Comparison of ENCODE assay signal across 2 worm cellular contexts in the genomic region with DNA sequence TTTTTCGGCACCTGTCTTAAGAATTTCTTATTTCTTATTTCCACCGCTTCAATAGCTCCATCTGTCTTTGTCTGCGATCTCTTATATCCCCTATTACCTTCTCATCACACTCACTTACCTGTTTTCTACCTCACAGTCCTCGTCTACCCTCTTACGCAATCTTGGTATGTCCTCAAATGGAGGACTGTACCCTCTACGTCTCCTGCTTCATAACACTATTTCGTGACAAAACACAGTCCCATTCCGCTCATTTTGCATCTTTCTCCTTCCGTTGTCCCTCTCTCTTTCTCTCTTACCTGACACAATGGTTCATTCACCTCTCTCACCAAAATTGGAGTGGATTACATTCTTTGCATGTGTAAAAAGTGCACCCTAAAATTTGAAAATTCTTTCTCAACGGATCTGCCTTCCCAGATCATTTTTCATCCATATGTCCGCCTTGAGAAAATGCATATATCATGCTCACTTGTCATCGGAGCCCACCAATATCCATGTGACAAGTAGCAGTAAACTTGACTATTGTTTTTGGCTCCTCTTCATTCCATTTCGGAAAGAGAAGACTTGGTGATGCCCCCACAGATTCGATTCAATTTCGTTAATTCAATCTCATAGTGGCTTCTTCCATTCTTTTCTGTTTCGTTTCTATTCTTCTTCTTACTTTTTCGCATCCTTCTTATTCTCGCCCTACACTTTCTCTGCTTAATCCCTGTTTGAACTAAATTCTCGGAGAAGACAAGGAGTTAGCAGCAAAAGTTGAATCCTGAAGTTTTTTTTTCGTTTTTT.
A peak's percentile ranks its signal among the peaks of the same experiment; 100 is the strongest.
TF ChIP-seq lines count a peak whose summit lies in the region.

No protein-coding gene starts in this region.

TF ChIP-seq in whole organism, L1 larva, 84 proteins besides CTCF, POLR2A, EP300 and RAD21 (continued from another document):
- TF ChIP-seq nhr-19 (GFP tag; conservative IDR thresholded peaks at IDR 0.05; lab: Robert Waterston, UW) (no peak), C34B4.2 (tag; optimal IDR thresholded peaks at IDR 0.05; lab: Kevin White, UChicago) (no peak), mdl-1 (tag; optimal IDR thresholded peaks at IDR 0.05; lab: Kevin White, UChicago) (no peak), pag-3 (tag; optimal IDR thresholded peaks at IDR 0.05; lab: Kevin White, UChicago; ENCODE audit: borderline replicate concordance, insufficient read depth) (no peak), ceh-90 (tag; optimal IDR thresholded peaks at IDR 0.05; lab: Kevin White, UChicago) (no peak), nhr-20 (tag; optimal IDR thresholded peaks at IDR 0.05; lab: Kevin White, UChicago) (peak; percentile 21), unc-130 (tag; optimal IDR thresholded peaks at IDR 0.05; lab: Kevin White, UChicago) (no peak), tbx-2 (tag; optimal IDR thresholded peaks at IDR 0.05; lab: Kevin White, UChicago) (peak; percentile 29), ztf-4 (tag; optimal IDR thresholded peaks at IDR 0.05; lab: Kevin White, UChicago) (no peak)

TF ChIP-seq in whole organism, early embryonic, 17 proteins besides CTCF, POLR2A, EP300 and RAD21 (continued from another document):
- TF ChIP-seq B0310.2 (tag; optimal IDR thresholded peaks at IDR 0.05; lab: Kevin White, UChicago): peak; percentile 82
- no peak for TF ChIP-seq tbx-11 (GFP tag; IDR thresholded peaks at IDR 0.05; lab: Robert Waterston, UW)
- TF ChIP-seq hnd-1 (tag; optimal IDR thresholded peaks at IDR 0.05; lab: Kevin White, UChicago): no peak
